Worm (Caenorhabditis elegans) whole organism, late embryonic: ENCODE results near the gene hosl-1.

Source experiments
- F13H6.1 ChIP-seq: sonication (generic microtip); optimal IDR thresholded peaks from 2 replicates; lab custom pipeline; 2016; ENCODE audit warnings: missing genetic modification characterization, missing compliant biosample characterization
- ceh-14 ChIP-seq: sonication (generic microtip); optimal IDR thresholded peaks from 2 replicates; lab custom pipeline; 2016; ENCODE audit warnings: missing genotype, missing genetic modification characterization, missing compliant biosample characterization
- ceh-34 ChIP-seq: sonication (generic microtip); optimal IDR thresholded peaks from 2 replicates; lab custom pipeline; 2016; ENCODE audit warnings: mild to moderate bottlenecking, missing genetic modification characterization, missing compliant biosample characterization
- elt-2 ChIP-seq: sonication (generic microtip); optimal IDR thresholded peaks from 2 replicates; lab custom pipeline; 2016; ENCODE audit warnings: missing genetic modification reagents, missing genetic modification characterization, missing compliant biosample characterization
- elt-4 ChIP-seq: sonication (generic microtip); optimal IDR thresholded peaks from 2 replicates; lab custom pipeline; 2016; ENCODE audit warnings: missing genetic modification characterization, missing compliant biosample characterization
- ets-4 ChIP-seq: sonication (generic microtip); optimal IDR thresholded peaks from 2 replicates; lab custom pipeline; 2016; ENCODE audit warnings: missing genetic modification characterization, missing compliant biosample characterization
- fkh-10 ChIP-seq: fragments of 150-350 bp; optimal IDR thresholded peaks from 2 replicates; lab custom pipeline; 2014; ENCODE audit warnings: missing biosample characterization, missing genetic modification reagents, missing genetic modification characterization
- hlh-13 ChIP-seq: fragments of 200-800 bp; sonication (Bioruptor generic); optimal IDR thresholded peaks from 2 replicates; lab custom pipeline; 2018; ENCODE audit warnings: mild to moderate bottlenecking, missing genetic modification characterization, missing compliant biosample characterization
- odd-2 ChIP-seq: sonication (generic microtip); optimal IDR thresholded peaks from 2 replicates; lab custom pipeline; 2017; ENCODE audit warnings: antibody characterized with exemption, mild to moderate bottlenecking, missing genetic modification characterization, missing compliant biosample characterization

DNA sequence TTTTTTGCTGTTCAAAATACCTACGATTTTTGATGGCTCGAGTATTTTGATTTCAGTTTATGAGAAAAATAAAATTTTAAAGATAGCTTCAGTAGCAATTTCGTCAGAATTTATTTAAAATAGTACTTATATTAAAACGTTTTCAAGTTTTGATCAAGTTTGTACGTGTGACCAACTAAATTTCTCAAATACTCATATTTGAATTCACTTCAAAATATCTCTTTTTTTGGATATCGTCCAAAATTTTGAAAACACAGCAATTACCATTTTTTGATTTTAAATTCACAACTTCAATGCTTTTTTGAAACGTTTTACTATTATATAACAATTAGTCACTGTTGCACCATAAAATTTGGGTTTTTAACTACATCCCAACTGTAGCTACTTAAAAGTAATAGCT lies 10.0 kb upstream of the hosl-1 start:
- no peak for TF ChIP-seq hlh-13 (GFP tag; lab: Kevin White, UChicago)
- no peak for TF ChIP-seq elt-4 (tag; lab: Kevin White, UChicago)
- TF ChIP-seq elt-2 (tag; lab: Kevin White, UChicago) = no peak
- TF ChIP-seq odd-2 = no peak
- no peak for TF ChIP-seq ceh-14 (tag; lab: Kevin White, UChicago)
- no peak for TF ChIP-seq ets-4 (tag; lab: Kevin White, UChicago)
- TF ChIP-seq F13H6.1 (tag; lab: Kevin White, UChicago) = no peak
- TF ChIP-seq fkh-10 (GFP tag; lab: Kevin White, UChicago) = no peak
- no peak for TF ChIP-seq ceh-34 (tag; lab: Kevin White, UChicago)
